Fruit fly (Drosophila melanogaster) whole organism, wandering third instar larva: ENCODE results near the gene grn.
A peak's percentile ranks its signal among the peaks of the same experiment; 100 is the strongest.

ENCODE experiments used
- Abd-B ChIP-seq: fragments of >200 bp; optimal IDR thresholded peaks from 2 replicates; lab custom pipeline; 2017; ENCODE audit warnings: missing biosample characterization, missing genetic modification characterization
- CG32264 ChIP-seq: fragments of 200-800 bp; sonication (Bioruptor generic); optimal IDR thresholded peaks from 2 replicates; lab custom pipeline; 2016; ENCODE audit warnings: missing biosample characterization, missing genetic modification characterization
- CG9705 ChIP-seq: fragments of 200-800 bp; sonication (Bioruptor generic); optimal IDR thresholded peaks from 2 replicates; lab custom pipeline; 2018; ENCODE audit warnings: missing biosample characterization, mild to moderate bottlenecking, missing genetic modification characterization
- CrebA ChIP-seq: fragments of 200-800 bp; sonication (Bioruptor generic); optimal IDR thresholded peaks from 2 replicates; lab custom pipeline; 2016; ENCODE audit warnings: missing biosample characterization, mild to moderate bottlenecking, missing genetic modification characterization, borderline replicate concordance
- Dfd ChIP-seq: fragments of >200 bp; optimal IDR thresholded peaks from 2 replicates; lab custom pipeline; 2017; ENCODE audit warnings: missing biosample characterization, missing genetic modification characterization
- Dif ChIP-seq: fragments of 200-275, 200-300 bp; sonication (Bioruptor generic); optimal IDR thresholded peaks from 2 replicates; lab custom pipeline; 2018; ENCODE audit warnings: missing biosample characterization, missing genetic modification characterization; ENCODE audit not compliant: partially characterized antibody
- GATAd ChIP-seq: sonication (Bioruptor generic); optimal IDR thresholded peaks from 2 replicates; lab custom pipeline; 2016; ENCODE audit warnings: missing biosample characterization, missing genetic modification characterization
- HLH106 ChIP-seq: fragments of 200-800 bp; optimal IDR thresholded peaks from 3 replicates; lab custom pipeline; 2019; ENCODE audit warnings: missing biosample characterization, mild to moderate bottlenecking, missing genetic modification characterization, moderate library complexity
- Hnf4 ChIP-seq: fragments of 200-800 bp; sonication (Bioruptor generic); optimal IDR thresholded peaks from 2 replicates; lab custom pipeline; 2016; ENCODE audit warnings: missing biosample characterization, mild to moderate bottlenecking, missing genetic modification characterization
- Hr78 ChIP-seq: fragments of >200 bp; optimal IDR thresholded peaks from 2 replicates; lab custom pipeline; 2017; ENCODE audit warnings: missing biosample characterization, missing genetic modification characterization
- Hr83 ChIP-seq: fragments of 200-300 bp; sonication (Bioruptor generic); optimal IDR thresholded peaks from 2 replicates; lab custom pipeline; 2016; ENCODE audit warnings: missing biosample characterization, mild to moderate bottlenecking, missing genetic modification characterization, moderate library complexity; ENCODE audit not compliant: poor library complexity, severe bottlenecking
- Jra ChIP-seq: sonication (Bioruptor generic); optimal IDR thresholded peaks from 2 replicates; lab custom pipeline; 2016; ENCODE audit warnings: missing biosample characterization, missing genetic modification characterization
- Mio ChIP-seq: sonication (Bioruptor generic); optimal IDR thresholded peaks from 2 replicates; lab custom pipeline; 2016; ENCODE audit warnings: missing biosample characterization, missing genetic modification characterization
- Myc ChIP-seq: fragments of >200 bp; optimal IDR thresholded peaks from 2 replicates; lab custom pipeline; 2017
- N ChIP-seq: fragments of >200 bp; optimal IDR thresholded peaks from 2 replicates; lab custom pipeline; 2018; ENCODE audit warnings: missing biosample characterization, missing external identifiers, missing genetic modification characterization
- OdsH ChIP-seq: fragments of 200-800 bp; sonication (Bioruptor generic); optimal IDR thresholded peaks from 2 replicates; lab custom pipeline; 2016; ENCODE audit warnings: missing biosample characterization, mild to moderate bottlenecking, missing genetic modification characterization
- Rel ChIP-seq, 2 experiments: fragments of 200-800 bp; sonication (Bioruptor generic) in 1 of 2; optimal IDR thresholded peaks; 2 replicates in 1 of 2; 3 replicates in 1 of 2; lab custom pipeline; 2016 to 2019; ENCODE audit warnings: mild to moderate bottlenecking in 2 of 2, missing biosample characterization in 2 of 2, missing genetic modification characterization in 2 of 2, moderate library complexity in 1 of 2
- Sp1 ChIP-seq: fragments of 200-800 bp; sonication (Bioruptor generic); optimal IDR thresholded peaks from 3 replicates; lab custom pipeline; 2019; ENCODE audit warnings: missing biosample characterization, mild to moderate bottlenecking, missing genetic modification characterization, moderate library complexity
- Vsx2 ChIP-seq: fragments of 200-300, 225-300 bp; sonication (Bioruptor generic); optimal IDR thresholded peaks from 2 replicates; lab custom pipeline; 2018; ENCODE audit warnings: missing biosample characterization, missing genetic modification characterization; ENCODE audit not compliant: partially characterized antibody
- br ChIP-seq: fragments of 200-800 bp; sonication (Bioruptor generic); optimal IDR thresholded peaks from 2 replicates; lab custom pipeline; 2016; ENCODE audit warnings: missing biosample characterization, missing genetic modification characterization
- brk ChIP-seq: fragments of 200-800 bp; sonication (Bioruptor generic); optimal IDR thresholded peaks from 2 replicates; lab custom pipeline; 2016; ENCODE audit warnings: missing biosample characterization, mild to moderate bottlenecking, missing genetic modification characterization
- dl ChIP-seq, 2 experiments: fragments of 175-275, 200-275 bp in 1 of 2; fragments of 200-275 bp in 1 of 2; sonication (Bioruptor generic); optimal IDR thresholded peaks; lab custom pipeline; 2018; ENCODE audit warnings: mild to moderate bottlenecking in 2 of 2, missing biosample characterization in 2 of 2, missing genetic modification characterization in 2 of 2, moderate library complexity in 2 of 2; ENCODE audit not compliant: partially characterized antibody in 2 of 2, insufficient read depth in 1 of 2
- ey ChIP-seq: fragments of 200-800 bp; sonication (Bioruptor generic); optimal IDR thresholded peaks from 2 replicates; lab custom pipeline; 2016; ENCODE audit warnings: missing biosample characterization, missing genetic modification characterization
- foxo ChIP-seq, 2 experiments: fragments of 200-800 bp; sonication (Bioruptor generic); optimal IDR thresholded peaks; 2 replicates in 1 of 2; 3 replicates in 1 of 2; lab custom pipeline; 2016 to 2017; ENCODE audit warnings: missing biosample characterization in 2 of 2, missing genetic modification characterization in 2 of 2
- fru ChIP-seq: fragments of 200-800 bp; sonication (Bioruptor generic); optimal IDR thresholded peaks from 3 replicates; lab custom pipeline; 2016; ENCODE audit warnings: missing biosample characterization, mild to moderate bottlenecking, missing genetic modification characterization
- h ChIP-seq: fragments of 200-800 bp; sonication (Bioruptor generic); optimal IDR thresholded peaks from 3 replicates; lab custom pipeline; 2016; ENCODE audit warnings: missing biosample characterization, mild to moderate bottlenecking, missing genetic modification characterization
- jim ChIP-seq: fragments of 175-275, 200-325 bp; sonication (Bioruptor generic); optimal IDR thresholded peaks from 2 replicates; lab custom pipeline; 2016; ENCODE audit warnings: missing biosample characterization, mild to moderate bottlenecking, missing genetic modification characterization
- lola ChIP-seq: fragments of >200 bp; optimal IDR thresholded peaks from 2 replicates; lab custom pipeline; 2017; ENCODE audit warnings: missing biosample characterization, missing genetic modification characterization
- pan ChIP-seq: fragments of >200 bp; optimal IDR thresholded peaks from 2 replicates; lab custom pipeline; 2017
- rgr ChIP-seq: fragments of 200-800 bp; sonication (Bioruptor generic); optimal IDR thresholded peaks from 3 replicates; lab custom pipeline; 2016; ENCODE audit warnings: missing biosample characterization, mild to moderate bottlenecking, missing genetic modification characterization
- sv ChIP-seq: fragments of 200-800 bp; sonication (Bioruptor generic); optimal IDR thresholded peaks from 3 replicates; lab custom pipeline; 2016; ENCODE audit warnings: missing biosample characterization, missing genetic modification characterization
- tai ChIP-seq: sonication (Bioruptor generic); optimal IDR thresholded peaks from 2 replicates; lab custom pipeline; 2016; ENCODE audit warnings: missing biosample characterization, missing genetic modification characterization
- usp ChIP-seq: fragments of >200 bp; optimal IDR thresholded peaks from 2 replicates; lab custom pipeline; 2017; ENCODE audit warnings: missing biosample characterization, missing genetic modification characterization
- woc ChIP-seq: sonication (Bioruptor generic); optimal IDR thresholded peaks from 2 replicates; lab custom pipeline; 2016; ENCODE audit warnings: missing biosample characterization, mild to moderate bottlenecking, missing genetic modification characterization

The grn gene

dm6 chr3R:8204730-8205129 is 23.5 kb upstream of the grn start, which contains the start of gene CheA84a:
TSS of gene CheA84a (minus strand) at chr3R:8204830.
- TF ChIP-seq Myc (lab: Kevin White, UChicago) (no peak), sv (GFP tag; lab: Kevin White, UChicago) (no peak), Hnf4 (GFP tag; lab: Kevin White, UChicago) (no peak), lola (GFP tag; lab: Kevin White, UChicago) (no peak), CG32264 (no peak), Dif (GFP tag; lab: Kevin White, UChicago) (no peak), OdsH (no peak), Jra (no peak), Dfd (GFP tag; lab: Kevin White, UChicago) (no peak), CrebA (GFP tag; lab: Kevin White, UChicago) (no peak), brk (GFP tag; lab: Kevin White, UChicago) (no peak), Abd-B (GFP tag; lab: Kevin White, UChicago) (no peak), Rel (GFP tag; optimal IDR thresholded peaks at IDR 0.05; lab: Kevin White, UChicago) (no peak), Rel (tag; optimal IDR thresholded peaks at IDR 0.05; lab: Kevin White, UChicago) (no peak), Hr78 (no peak), pan (no peak), CG9705 (GFP tag; lab: Kevin White, UChicago) (no peak), br (GFP tag; lab: Kevin White, UChicago) (no peak), jim (GFP tag; lab: Kevin White, UChicago) (no peak), Mio (GFP tag; lab: Kevin White, UChicago) (no peak), tai (no peak)

dm6 chr3R:8203367-8203766 is 22.1 kb upstream of the grn start:
- TF ChIP-seq jim (GFP tag; lab: Kevin White, UChicago) = no peak

- TF ChIP-seq dl (GFP tag; optimal IDR thresholded peaks at IDR 0.05; lab: Kevin White, UChicago; ENCODE audit: insufficient read depth in 1 of 2, partially characterized antibody in 2 of 2) (no peak), GATAd (no peak), OdsH (no peak), pan (no peak), ey (GFP tag; lab: Kevin White, UChicago) (no peak), h (no peak), Hr83 (no peak), CG32264 (no peak), brk (GFP tag; lab: Kevin White, UChicago) (no peak), usp (GFP tag; lab: Kevin White, UChicago) (no peak), Hnf4 (GFP tag; lab: Kevin White, UChicago) (no peak), fru (GFP tag; lab: Kevin White, UChicago) (no peak), woc (GFP tag; lab: Kevin White, UChicago) (no peak), rgr (GFP tag; lab: Kevin White, UChicago) (no peak), Rel (GFP tag; optimal IDR thresholded peaks at IDR 0.05; lab: Kevin White, UChicago) (no peak), Rel (tag; optimal IDR thresholded peaks at IDR 0.05; lab: Kevin White, UChicago) (no peak), Hr78 (no peak), Myc (lab: Kevin White, UChicago) (no peak), sv (GFP tag; lab: Kevin White, UChicago) (no peak)
Measured at dm6 chr3R:8198320-8198719, 17.1 kb upstream of the grn start.

- TF ChIP-seq HLH106 (peak; percentile 53), foxo (GFP tag; optimal IDR thresholded peaks at IDR 0.05; lab: Kevin White, UChicago) (peak in 1 of 2 experiments; percentile 56), Hnf4 (GFP tag; lab: Kevin White, UChicago) (peak; percentile 48), OdsH (peak; percentile 33), h (peak; percentile 50), ey (GFP tag; lab: Kevin White, UChicago) (peak; percentile 48), Sp1 (GFP tag; lab: Kevin White, UChicago) (peak; percentile 18), rgr (GFP tag; lab: Kevin White, UChicago) (peak; percentile 41), N (no peak), Dif (GFP tag; lab: Kevin White, UChicago) (no peak), Abd-B (GFP tag; lab: Kevin White, UChicago) (no peak), fru (GFP tag; lab: Kevin White, UChicago) (peak; percentile 49), Rel (GFP tag; optimal IDR thresholded peaks at IDR 0.05; lab: Kevin White, UChicago) (no peak), Rel (tag; optimal IDR thresholded peaks at IDR 0.05; lab: Kevin White, UChicago) (no peak), Vsx2 (GFP tag; lab: Kevin White, UChicago) (no peak), woc (GFP tag; lab: Kevin White, UChicago) (peak; percentile 0), br (GFP tag; lab: Kevin White, UChicago) (peak; percentile 45)
Measured at dm6 chr3R:8197137-8197536, 15.9 kb upstream of the grn start.
